Worm (Caenorhabditis elegans) whole organism, mixed stage, embryonic: ENCODE measurements around the gene F15E6.3.

Experiments
- blmp-1 ChIP-seq: fragments of 150-350 bp; optimal IDR thresholded peaks from 2 replicates; lab custom pipeline; 2014; ENCODE audit warnings: missing biosample characterization, missing genetic modification characterization
- cnd-1 ChIP-seq: fragments of 200-800 bp; sonication (Bioruptor generic); optimal IDR thresholded peaks from 2 replicates; lab custom pipeline; 2018; ENCODE audit warnings: mild to moderate bottlenecking, missing genetic modification characterization, missing compliant biosample characterization
- drap-1 ChIP-seq: fragments of 200-800 bp; sonication (Bioruptor generic); optimal IDR thresholded peaks from 3 replicates; lab custom pipeline; 2018; ENCODE audit warnings: mild to moderate bottlenecking, missing genetic modification characterization, missing compliant biosample characterization
- nhr-76 ChIP-seq: sonication (generic microtip); optimal IDR thresholded peaks from 2 replicates; lab custom pipeline; 2017; ENCODE audit warnings: missing biosample characterization, missing genetic modification characterization
- pha-4 ChIP-seq: fragments of 150-350 bp; optimal IDR thresholded peaks from 2 replicates; lab custom pipeline; 2018; ENCODE audit warnings: missing biosample characterization, missing genetic modification reagents, missing genetic modification characterization
- unc-62 ChIP-seq: fragments of 150-350 bp; optimal IDR thresholded peaks from 2 replicates; lab custom pipeline; 2014; ENCODE audit warnings: missing biosample characterization, missing genetic modification reagents, missing genetic modification characterization
- zip-8 ChIP-seq: fragments of 150-350 bp; optimal IDR thresholded peaks from 2 replicates; lab custom pipeline; 2014; ENCODE audit warnings: missing biosample characterization, missing genetic modification characterization
- ztf-11 ChIP-seq: fragments of 150-350 bp; optimal IDR thresholded peaks from 2 replicates; lab custom pipeline; 2014; ENCODE audit warnings: missing biosample characterization, missing genetic modification characterization

DNA sequence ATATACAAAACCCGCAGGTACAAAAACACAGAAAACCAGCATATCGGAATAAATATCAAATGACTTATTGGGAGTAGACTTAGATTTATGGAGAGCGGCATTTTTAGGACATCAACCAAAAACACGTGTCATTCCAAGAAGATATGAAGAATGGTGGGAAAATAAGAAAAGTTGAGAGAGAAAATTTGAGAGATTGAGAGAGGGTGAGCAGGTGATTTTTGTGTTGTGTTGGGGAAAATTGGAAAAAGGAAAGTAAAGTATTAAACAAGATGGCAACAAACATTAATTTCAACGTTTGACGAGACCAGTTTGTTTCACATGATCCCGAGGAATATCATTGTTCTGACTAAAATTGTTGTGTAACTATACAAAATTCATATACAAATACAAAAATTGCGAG, 6.4 kb upstream of the F15E6.3 start, which contains the start of gene srv-4:
- TF ChIP-seq unc-62 (GFP tag; lab: Kevin White, UChicago) = no peak
- no peak for TF ChIP-seq drap-1 (GFP tag; lab: Kevin White, UChicago)
- TF ChIP-seq blmp-1 (tag; lab: Kevin White, UChicago) = no peak
- no peak for TF ChIP-seq zip-8
- no peak for TF ChIP-seq pha-4
- no peak for TF ChIP-seq nhr-76 (tag; lab: Kevin White, UChicago)
- no peak for TF ChIP-seq ztf-11 (tag; lab: Kevin White, UChicago)
- TF ChIP-seq cnd-1 (tag; lab: Kevin White, UChicago) = no peak
